Worm (Caenorhabditis elegans): Measurements from ENCODE around the gene fbxa-100.

fbxa-100 gene

DNA sequence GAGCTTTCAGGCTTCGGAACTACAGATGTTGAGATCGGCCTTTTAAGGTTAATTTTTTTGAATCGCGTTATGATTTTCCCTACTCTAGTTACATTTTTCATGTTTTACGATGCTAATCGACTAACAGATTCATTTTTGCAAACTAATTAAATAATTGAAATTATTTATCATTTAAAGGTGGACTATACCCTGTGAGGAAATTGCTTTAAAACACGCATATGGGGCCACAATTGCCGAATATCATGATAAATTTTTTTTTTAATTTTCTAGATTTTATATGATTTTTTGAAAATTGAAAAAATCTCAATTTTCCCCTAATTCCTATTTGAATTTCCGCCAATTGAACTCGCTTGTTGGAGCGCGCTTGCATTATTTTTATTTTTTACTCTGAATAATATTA lies at the start of gene fbxa-100:
Gene fbxa-100 (minus strand): TSS at position 101 of the 400 bp plus-strand sequence.
- TF ChIP-seq nhr-11 (tag; optimal IDR thresholded peaks at IDR 0.05) = no peak
- TF ChIP-seq efl-3 (GFP tag; optimal IDR thresholded peaks at IDR 0.05) = no peak
- no peak for TF ChIP-seq efl-1 (optimal IDR thresholded peaks at IDR 0.05)
- no peak for TF ChIP-seq efl-1 (GFP tag; optimal IDR thresholded peaks at IDR 0.05 in 1 of 2)
- no peak for TF ChIP-seq fos-1 (tag; optimal IDR thresholded peaks at IDR 0.05)
- no peak for TF ChIP-seq sptf-1 (tag; optimal IDR thresholded peaks at IDR 0.05)
- no peak for TF ChIP-seq egl-13 (tag; optimal IDR thresholded peaks at IDR 0.05)
- no peak for TF ChIP-seq mef-2 (tag; optimal IDR thresholded peaks at IDR 0.05)
- TF ChIP-seq aha-1 (tag; optimal IDR thresholded peaks at IDR 0.05) = no peak
- TF ChIP-seq unc-30 (tag; optimal IDR thresholded peaks at IDR 0.05) = no peak

DNA sequence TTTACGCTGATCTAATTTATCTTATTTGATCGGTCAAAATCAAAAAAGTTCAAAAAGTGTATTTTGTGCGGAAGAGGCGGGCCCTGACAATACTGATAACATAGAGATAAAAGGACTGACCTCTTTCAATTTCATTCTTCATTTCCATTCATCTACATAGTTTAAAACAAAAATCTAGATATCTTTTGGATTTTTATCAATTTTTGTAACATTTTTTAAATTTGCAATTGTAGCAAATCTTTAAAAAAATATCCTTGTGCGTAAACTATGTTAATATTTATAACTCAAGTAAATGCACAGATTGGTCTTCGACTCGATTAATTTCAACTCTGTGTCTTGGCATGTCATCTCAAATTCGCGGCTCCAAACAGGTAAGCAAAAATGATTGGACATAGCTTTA lies 41.7 kb upstream of the fbxa-100 start, which contains the start of gene argk-1:
Gene argk-1 (plus strand): TSS at position 301 of the 400 bp plus-strand sequence.
- TF ChIP-seq ceh-63 (GFP tag; optimal IDR thresholded peaks at IDR 0.05) (no peak), elt-3 (tag; optimal IDR thresholded peaks at IDR 0.05) (no peak), pax-3 (tag; optimal IDR thresholded peaks at IDR 0.05) (no peak), mdl-1 (tag; optimal IDR thresholded peaks at IDR 0.05) (no peak), nhr-20 (tag; optimal IDR thresholded peaks at IDR 0.05) (no peak), Y116A8C.19 (tag; optimal IDR thresholded peaks at IDR 0.05; ENCODE audit: borderline replicate concordance) (no peak), nhr-76 (tag; optimal IDR thresholded peaks at IDR 0.05) (no peak), ama-1 (optimal IDR thresholded peaks at IDR 0.05) (no peak), nhr-12 (tag; optimal IDR thresholded peaks at IDR 0.05) (no peak), pag-3 (tag; optimal IDR thresholded peaks at IDR 0.05; ENCODE audit: borderline replicate concordance, insufficient read depth) (no peak), egl-27 (tag; optimal IDR thresholded peaks at IDR 0.05) (no peak), jun-1 (tag; optimal IDR thresholded peaks at IDR 0.05) (no peak), ztf-11 (tag; optimal IDR thresholded peaks at IDR 0.05) (no peak), ceh-88 (GFP tag; IDR thresholded peaks at IDR 0.05) (no peak), nhr-28 (tag; optimal IDR thresholded peaks at IDR 0.05) (no peak), fos-1 (tag; optimal IDR thresholded peaks at IDR 0.05) (no peak), hlh-17 (GFP tag; optimal IDR thresholded peaks at IDR 0.05; ENCODE audit: borderline replicate concordance) (no peak), snpc-4 (tag; optimal IDR thresholded peaks at IDR 0.05) (no peak)

DNA sequence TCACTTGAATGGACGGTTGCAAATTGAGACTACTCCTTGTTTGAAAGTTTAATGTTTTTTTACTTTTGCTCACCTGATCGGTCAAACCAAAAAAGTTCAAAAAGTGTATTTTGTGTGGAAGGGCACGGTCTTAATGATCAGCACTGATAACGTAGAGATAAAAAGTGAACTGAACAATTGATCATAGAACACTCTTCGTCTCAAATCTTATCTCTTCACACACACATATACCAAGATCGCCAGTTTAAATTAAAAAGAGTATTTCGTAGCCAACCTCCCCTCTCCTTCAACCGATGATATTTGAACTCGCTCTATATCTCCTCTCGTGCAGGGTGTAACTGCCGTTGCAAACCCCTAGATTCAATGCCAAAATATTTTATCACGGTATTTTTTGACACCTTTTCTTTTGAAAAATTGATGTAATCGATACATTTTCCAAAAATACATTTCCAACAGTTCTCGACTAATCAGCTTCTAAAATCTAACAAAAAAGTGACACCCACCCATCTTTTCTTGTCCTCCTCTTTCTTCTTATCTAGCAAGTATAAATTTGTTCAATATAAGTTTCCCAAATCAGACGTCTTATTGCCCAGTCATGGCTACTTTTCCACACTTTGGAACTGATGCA lies 38.3 kb upstream of the fbxa-100 start, which contains the start of gene cth-1:
Gene cth-1 (plus strand): TSS at position 578 of the 628 bp plus-strand sequence.
- TF ChIP-seq efl-1 (optimal IDR thresholded peaks at IDR 0.05) = no peak
- TF ChIP-seq efl-1 (GFP tag; optimal IDR thresholded peaks at IDR 0.05 in 1 of 2) = peak in 1 of 2 experiments; percentile 88
- TF ChIP-seq elt-3 (tag; optimal IDR thresholded peaks at IDR 0.05) = peak in 3 of 6 experiments; percentile 38 to 67 (median 46)
- TF ChIP-seq nhr-85 (tag) = peak; percentile 72
- TF ChIP-seq skn-1 (tag; optimal IDR thresholded peaks at IDR 0.05) = no peak
- no peak for TF ChIP-seq fos-1 (tag; optimal IDR thresholded peaks at IDR 0.05)
- TF ChIP-seq sup-37 (GFP tag; optimal IDR thresholded peaks at IDR 0.05) = no peak
- TF ChIP-seq mdl-1 (tag; optimal IDR thresholded peaks at IDR 0.05) = peak in 1 of 2 experiments; percentile 1
- TF ChIP-seq ceh-90 (tag; optimal IDR thresholded peaks at IDR 0.05) = no peak
- TF ChIP-seq efl-3 (GFP tag; optimal IDR thresholded peaks at IDR 0.05) = no peak
- TF ChIP-seq unc-130 (tag; optimal IDR thresholded peaks at IDR 0.05) = no peak
- TF ChIP-seq lin-14 (GFP tag; optimal IDR thresholded peaks at IDR 0.05) = peak; percentile 14
- peak; percentile 49 for TF ChIP-seq elt-2 (tag; optimal IDR thresholded peaks at IDR 0.05)
- TF ChIP-seq nhr-20 (tag; optimal IDR thresholded peaks at IDR 0.05) = peak; percentile 14
- TF ChIP-seq nhr-11 (tag; optimal IDR thresholded peaks at IDR 0.05) = no peak

DNA sequence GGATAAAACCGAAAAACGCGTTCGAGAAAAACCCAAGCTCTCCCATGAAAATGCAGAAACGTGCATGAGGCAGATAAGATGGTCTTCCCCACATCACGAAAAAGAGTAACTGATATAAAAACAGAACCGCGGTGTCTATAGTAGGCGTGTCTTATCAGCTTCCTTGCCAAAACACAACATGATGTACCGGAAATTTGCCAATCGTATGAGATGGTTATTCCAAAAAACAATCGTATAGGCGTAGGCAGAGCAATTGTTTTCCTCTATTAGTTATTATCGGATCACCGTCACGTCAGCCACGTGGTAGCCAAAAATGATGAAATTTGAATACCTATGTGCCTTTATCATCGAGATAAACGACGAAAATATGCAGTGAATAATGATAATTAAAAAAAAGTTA lies 37.5 kb upstream of the fbxa-100 start, which contains the start of gene str-7:
Gene str-7 (minus strand): TSS at position 101 of the 400 bp plus-strand sequence.
- TF ChIP-seq alr-1 (tag; optimal IDR thresholded peaks at IDR 0.05; ENCODE audit: borderline replicate concordance) (no peak), efl-3 (GFP tag; optimal IDR thresholded peaks at IDR 0.05) (no peak), sox-4 (tag; optimal IDR thresholded peaks at IDR 0.05) (no peak)

Data from whole organism, L1 larva.